Fruit fly (Drosophila melanogaster) whole organism, embryonic: ENCODE data around the gene CG2898.

Source experiments
- ATbp ChIP-seq: fragments of 200-800 bp; sonication (Bioruptor generic); optimal IDR thresholded peaks from 2 replicates; lab custom pipeline; 2017; ENCODE audit warnings: missing biosample characterization, mild to moderate bottlenecking, missing genetic modification characterization, missing genetic modification reagents
- Antp ChIP-seq: fragments of 200-800 bp; sonication (Bioruptor generic); optimal IDR thresholded peaks from 3 replicates; lab custom pipeline; 2016; ENCODE audit warnings: missing biosample characterization, missing genetic modification characterization
- CG10321 ChIP-seq: fragments of 200-800 bp; sonication (Bioruptor generic); IDR thresholded peaks from 2 replicates; pipeline ENCODE4 v1.3.6; 2022; ENCODE audit warnings: missing biosample characterization, missing genetic modification characterization
- CG12104 ChIP-seq: fragments of 200-800 bp; sonication (Bioruptor generic); optimal IDR thresholded peaks from 3 replicates; lab custom pipeline; 2016; ENCODE audit warnings: missing biosample characterization, missing genetic modification characterization
- CG12299 ChIP-seq: fragments of 200-800 bp; sonication (Bioruptor generic); optimal IDR thresholded peaks from 2 replicates; lab custom pipeline; 2018; ENCODE audit warnings: missing biosample characterization, mild to moderate bottlenecking, missing genetic modification characterization
- CG12659 ChIP-seq: fragments of 200-800 bp; sonication (Bioruptor generic); optimal IDR thresholded peaks from 3 replicates; lab custom pipeline; 2017; ENCODE audit warnings: mild to moderate bottlenecking, missing biosample characterization, missing genetic modification reagents, missing genetic modification characterization
- CG13424 ChIP-seq: fragments of 200-800 bp; sonication (Bioruptor generic); optimal IDR thresholded peaks from 2 replicates; lab custom pipeline; 2019; ENCODE audit warnings: missing biosample characterization, mild to moderate bottlenecking, missing genetic modification characterization, moderate library complexity
- CG15073 ChIP-seq: fragments of 200-800 bp; sonication (Bioruptor generic); optimal IDR thresholded peaks from 2 replicates; lab custom pipeline; 2016; ENCODE audit warnings: missing biosample characterization, missing genetic modification characterization
- CG15514 ChIP-seq: fragments of 200-800 bp; sonication (Bioruptor generic); optimal IDR thresholded peaks from 3 replicates; lab custom pipeline; 2017; ENCODE audit warnings: missing biosample characterization, missing genetic modification characterization, mild to moderate bottlenecking, moderate library complexity, missing genetic modification reagents
- CG15696 ChIP-seq: fragments of 200-800 bp; sonication (Bioruptor generic); optimal IDR thresholded peaks from 2 replicates; lab custom pipeline; 2019; ENCODE audit warnings: missing biosample characterization, mild to moderate bottlenecking, missing genetic modification characterization, moderate library complexity
- CG16863 ChIP-seq: fragments of 200-800 bp; sonication (Bioruptor generic); optimal IDR thresholded peaks from 3 replicates; lab custom pipeline; 2016; ENCODE audit warnings: missing biosample characterization, missing genetic modification characterization
- CG17361 ChIP-seq: fragments of 200-800 bp; sonication (Bioruptor generic); IDR thresholded peaks from 3 replicates; pipeline ENCODE4 v1.3.6; 2022; ENCODE audit warnings: missing biosample characterization, missing genetic modification characterization
- CG1792 ChIP-seq: fragments of 200-800 bp; sonication (Bioruptor generic); optimal IDR thresholded peaks from 2 replicates; lab custom pipeline; 2016; ENCODE audit warnings: missing biosample characterization, missing genetic modification characterization
- CG18011 ChIP-seq: fragments of 200-800 bp; sonication (Bioruptor generic); optimal IDR thresholded peaks from 2 replicates; lab custom pipeline; 2017; ENCODE audit warnings: missing biosample characterization, missing genetic modification characterization, mild to moderate bottlenecking, moderate library complexity, missing genotype
- CG2875 ChIP-seq: fragments of 200-800 bp; sonication (Bioruptor generic); optimal IDR thresholded peaks from 2 replicates; lab custom pipeline; 2017; ENCODE audit warnings: missing biosample characterization, mild to moderate bottlenecking, missing genetic modification characterization, missing genetic modification reagents
- CG3407 ChIP-seq: fragments of 200-800 bp; sonication (Bioruptor generic); optimal IDR thresholded peaks from 2 replicates; lab custom pipeline; 2018; ENCODE audit warnings: missing biosample characterization, mild to moderate bottlenecking, missing genetic modification characterization
- CG34224 ChIP-seq: fragments of 200-800 bp; sonication (Bioruptor generic); IDR thresholded peaks from 3 replicates; pipeline ENCODE4 v1.3.6; 2022; ENCODE audit warnings: missing biosample characterization, missing genetic modification characterization; ENCODE audit not compliant: partially characterized antibody
- CG3995 ChIP-seq: fragments of 200-800 bp; sonication (Bioruptor generic); optimal IDR thresholded peaks from 3 replicates; lab custom pipeline; 2016; ENCODE audit warnings: missing biosample characterization, missing genetic modification characterization
- CG4282 ChIP-seq: fragments of 200-800 bp; sonication (Bioruptor generic); optimal IDR thresholded peaks from 2 replicates; lab custom pipeline; 2016; ENCODE audit warnings: missing biosample characterization, missing genetic modification characterization
- CG4707 ChIP-seq: fragments of 200-800 bp; sonication (Bioruptor generic); optimal IDR thresholded peaks from 2 replicates; lab custom pipeline; 2018; ENCODE audit warnings: missing biosample characterization, mild to moderate bottlenecking, missing genetic modification characterization, moderate library complexity
- CG6175 ChIP-seq: fragments of 200-800 bp; sonication (Bioruptor generic); IDR thresholded peaks from 3 replicates; pipeline ENCODE4 v1.3.6; 2022; ENCODE audit warnings: missing biosample characterization, missing genetic modification characterization
- CG6254 ChIP-seq: fragments of 200-800 bp; sonication (Bioruptor generic); optimal IDR thresholded peaks from 3 replicates; lab custom pipeline; 2017; ENCODE audit warnings: mild to moderate bottlenecking, missing biosample characterization, missing genetic modification reagents, missing genetic modification characterization
- CG8281 ChIP-seq: fragments of 200-800 bp; sonication (Bioruptor generic); optimal IDR thresholded peaks from 2 replicates; lab custom pipeline; 2018; ENCODE audit warnings: missing biosample characterization, mild to moderate bottlenecking, missing genetic modification characterization, moderate library complexity
- CG9215 ChIP-seq: fragments of 200-800 bp; sonication (Bioruptor generic); IDR thresholded peaks from 2 replicates; pipeline ENCODE4 v1.3.6; 2022; ENCODE audit warnings: missing biosample characterization, missing genetic modification characterization
- Dek ChIP-seq: fragments of 200-800 bp; sonication (Bioruptor generic); optimal IDR thresholded peaks from 3 replicates; lab custom pipeline; 2019; ENCODE audit warnings: missing biosample characterization, mild to moderate bottlenecking, missing genetic modification characterization, moderate library complexity
- Dip3 ChIP-seq: fragments of 200-800 bp; sonication (Bioruptor generic); optimal IDR thresholded peaks from 3 replicates; lab custom pipeline; 2016; ENCODE audit warnings: missing biosample characterization, missing genetic modification characterization
- Doc3 ChIP-seq: fragments of 200-800 bp; sonication (Bioruptor generic); IDR thresholded peaks from 3 replicates; pipeline ENCODE4 v1.3.6; 2022; ENCODE audit warnings: missing biosample characterization, missing genetic modification characterization; ENCODE audit not compliant: partially characterized antibody
- ERR ChIP-seq: fragments of 200-800 bp; sonication (Bioruptor generic); optimal IDR thresholded peaks from 2 replicates; lab custom pipeline; 2016; ENCODE audit warnings: missing biosample characterization, missing genetic modification characterization
- H15 ChIP-seq: fragments of 200-800 bp; sonication (Bioruptor generic); IDR thresholded peaks from 3 replicates; pipeline ENCODE4 v1.3.6; 2022; ENCODE audit warnings: missing biosample characterization, missing genetic modification characterization
- HLH54F ChIP-seq: fragments of 200-800 bp; sonication (Bioruptor generic); optimal IDR thresholded peaks from 3 replicates; lab custom pipeline; 2016; ENCODE audit warnings: missing biosample characterization, missing genetic modification characterization
- Hmx ChIP-seq: fragments of 200-800 bp; sonication (Bioruptor generic); optimal IDR thresholded peaks from 2 replicates; lab custom pipeline; 2016; ENCODE audit warnings: missing biosample characterization, missing genetic modification characterization
- Lhr ChIP-seq: fragments of 200-800 bp; sonication (Bioruptor generic); optimal IDR thresholded peaks from 3 replicates; lab custom pipeline; 2017; ENCODE audit warnings: mild to moderate bottlenecking, missing biosample characterization, missing genetic modification reagents, missing genetic modification characterization
- MBD-R2 ChIP-seq: fragments of 200-800 bp; sonication (Bioruptor generic); IDR thresholded peaks from 2 replicates; pipeline ENCODE4 v1.3.6; 2022; ENCODE audit warnings: missing biosample characterization, missing genetic modification characterization
- Rx ChIP-seq: fragments of 200-800 bp; sonication (Bioruptor generic); IDR thresholded peaks from 2 replicates; pipeline ENCODE4 v1.3.6; 2022; ENCODE audit warnings: missing biosample characterization, missing genetic modification characterization
- Sry-β ChIP-seq: fragments of 200-800 bp; sonication (Bioruptor generic); optimal IDR thresholded peaks from 2 replicates; lab custom pipeline; 2018; ENCODE audit warnings: missing biosample characterization, mild to moderate bottlenecking, missing genetic modification characterization, moderate library complexity
- YL-1 ChIP-seq: fragments of 200-800 bp; sonication (Bioruptor generic); optimal IDR thresholded peaks from 3 replicates; lab custom pipeline; 2017; ENCODE audit warnings: missing biosample characterization, mild to moderate bottlenecking, missing genetic modification characterization
- az2 ChIP-seq: fragments of 200-800 bp; sonication (Bioruptor generic); optimal IDR thresholded peaks from 3 replicates; lab custom pipeline; 2016; ENCODE audit warnings: missing biosample characterization, missing genetic modification characterization
- chinmo ChIP-seq: fragments of 200-800 bp; sonication (Bioruptor generic); IDR thresholded peaks from 4 replicates; pipeline ENCODE4 v1.3.6; 2022; ENCODE audit warnings: missing biosample characterization, missing genetic modification characterization; ENCODE audit not compliant: partially characterized antibody
- dmrt99B ChIP-seq: fragments of 200-800 bp; sonication (Bioruptor generic); optimal IDR thresholded peaks from 2 replicates; lab custom pipeline; 2018; ENCODE audit warnings: missing biosample characterization, mild to moderate bottlenecking, missing genetic modification characterization, moderate library complexity
- gsb-n ChIP-seq: fragments of 200-800 bp; sonication (Bioruptor generic); optimal IDR thresholded peaks from 3 replicates; lab custom pipeline; 2018; ENCODE audit warnings: missing biosample characterization, mild to moderate bottlenecking, missing genetic modification characterization
- insv ChIP-seq, 2 experiments: fragments of 200-800 bp; sonication (Bioruptor generic); optimal IDR thresholded peaks; 3 replicates each; lab custom pipeline; 2016 to 2018; ENCODE audit warnings: missing biosample characterization in 2 of 2, missing genetic modification characterization in 2 of 2
- lbe ChIP-seq: fragments of 200-800 bp; sonication (Bioruptor generic); optimal IDR thresholded peaks from 2 replicates; lab custom pipeline; 2016; ENCODE audit warnings: missing biosample characterization, mild to moderate bottlenecking, missing genetic modification characterization
- luna ChIP-seq: fragments of 200-800 bp; sonication (Bioruptor generic); optimal IDR thresholded peaks from 2 replicates; lab custom pipeline; 2016; ENCODE audit warnings: missing biosample characterization, missing genetic modification characterization
- sisA ChIP-seq: fragments of 200-800 bp; sonication (Bioruptor generic); IDR thresholded peaks from 2 replicates; pipeline ENCODE4 v1.3.6; 2022; ENCODE audit warnings: missing biosample characterization, missing genetic modification characterization
- sob ChIP-seq: fragments of 200-800 bp; sonication (Bioruptor generic); IDR thresholded peaks from 2 replicates; pipeline ENCODE4 v1.3.6; 2022; ENCODE audit warnings: missing biosample characterization, missing genetic modification characterization
- sug ChIP-seq: fragments of 200-800 bp; optimal IDR thresholded peaks from 2 replicates; lab custom pipeline; 2019; ENCODE audit warnings: missing biosample characterization, mild to moderate bottlenecking, missing genetic modification characterization, moderate library complexity
- tll ChIP-seq, 2 experiments: fragments of 200-800 bp in 1 of 2; fragments of >200 bp in 1 of 2; sonication (Bioruptor generic) in 1 of 2; optimal IDR thresholded peaks; 2 replicates each; lab custom pipeline; 2017 to 2019; ENCODE audit warnings: missing biosample characterization in 2 of 2, missing genetic modification characterization in 2 of 2, mild to moderate bottlenecking in 1 of 2, moderate library complexity in 1 of 2
- tx ChIP-seq: fragments of 200-800 bp; sonication (Bioruptor generic); optimal IDR thresholded peaks from 2 replicates; lab custom pipeline; 2016; ENCODE audit warnings: missing biosample characterization, missing genetic modification characterization
- yki ChIP-seq: fragments of >200 bp; optimal IDR thresholded peaks from 3 replicates; lab custom pipeline; 2018

Gene CG2898

DNA sequence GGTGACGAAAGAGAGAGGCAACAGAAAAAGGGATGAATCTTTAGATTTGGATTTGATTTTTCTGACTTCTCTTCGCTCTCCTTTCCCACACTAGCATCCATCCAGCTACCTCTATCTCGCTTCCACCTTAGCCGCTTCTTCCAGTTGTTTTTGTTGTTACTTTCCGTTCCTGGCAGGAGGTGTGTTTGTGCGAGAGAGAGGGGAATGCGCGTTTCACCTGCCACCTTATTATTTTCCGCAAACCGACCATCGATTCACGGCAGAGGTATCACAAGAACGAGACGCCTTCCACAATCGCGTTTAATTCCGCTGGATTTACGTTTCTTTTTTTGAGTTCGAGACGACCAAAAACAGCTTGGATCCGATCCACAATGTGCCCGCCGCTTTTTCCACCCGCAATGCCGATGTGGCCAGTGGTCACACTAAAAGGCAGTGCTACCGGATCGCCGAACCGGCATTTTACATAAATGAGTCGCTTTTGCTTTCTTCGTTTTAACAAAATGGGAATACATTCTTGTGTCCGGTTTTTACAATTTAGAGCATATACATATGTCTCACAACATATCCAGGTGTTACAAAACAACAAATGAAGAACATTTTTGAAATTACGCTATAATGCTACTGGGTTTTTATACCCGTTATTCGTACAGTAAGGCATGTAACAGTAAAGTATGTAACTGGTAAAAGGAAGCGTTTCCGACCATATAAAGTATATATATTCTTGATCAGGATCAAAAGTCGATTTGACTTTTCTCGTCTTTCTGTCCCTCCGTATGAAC is 49.4 kb upstream of the CG2898 start, which contains the start of gene alpha-Man-Ia (continued):
- TF ChIP-seq MBD-R2 (GFP tag; lab: Robert Waterston, UW), result peak; percentile 42; the same call in 1 of the 2 replicates
- TF ChIP-seq yki (lab: Kevin White, UChicago), result no peak
- no peak for TF ChIP-seq CG4282 (GFP tag; lab: Kevin White, UChicago)
- no peak for TF ChIP-seq CG18011
- TF ChIP-seq HLH54F (GFP tag; lab: Kevin White, UChicago), result peak; percentile 27
- peak; percentile 18 for TF ChIP-seq Dek (tag; lab: Kevin White, UChicago)
- TF ChIP-seq CG1792 (GFP tag; lab: Kevin White, UChicago), result no peak
- TF ChIP-seq sug (tag; lab: Kevin White, UChicago), result peak; percentile 24
- TF ChIP-seq az2, result peak; percentile 7
- no peak for TF ChIP-seq sob
- no peak for TF ChIP-seq Rx (GFP tag; lab: Robert Waterston, UW)
- TF ChIP-seq ERR (GFP tag; lab: Kevin White, UChicago), result no peak
- no peak for TF ChIP-seq CG6254 (GFP tag; lab: Kevin White, UChicago)
- peak; percentile 49 for TF ChIP-seq Antp
- TF ChIP-seq insv (GFP tag; optimal IDR thresholded peaks at IDR 0.05; lab: Kevin White, UChicago), result peak in 1 of 2 experiments; percentile 8
- TF ChIP-seq CG10321 (GFP tag; lab: Robert Waterston, UW), result no peak
- TF ChIP-seq CG15073 (GFP tag; lab: Kevin White, UChicago), result no peak
- no peak for TF ChIP-seq Dip3
- TF ChIP-seq tll (GFP tag; optimal IDR thresholded peaks at IDR 0.05; lab: Kevin White, UChicago), result peak in 1 of 2 experiments; percentile 61
- no peak for TF ChIP-seq CG16863 (GFP tag; lab: Kevin White, UChicago)
- 0 out of 4 replicates have a peak, but pooled peaks have one; percentile 21 for TF ChIP-seq chinmo (GFP tag; lab: Robert Waterston, UW)
- no peak for TF ChIP-seq Sry-β
- TF ChIP-seq CG15696 (tag; lab: Kevin White, UChicago), result peak; percentile 12
- TF ChIP-seq Doc3, result no peak
- peak; percentile 40 for TF ChIP-seq CG15514 (GFP tag; lab: Kevin White, UChicago)
- no peak for TF ChIP-seq CG6175
- peak; percentile 55; the same call in 2 of the 3 replicates for TF ChIP-seq CG17361
- no peak for TF ChIP-seq CG3407 (GFP tag; lab: Kevin White, UChicago)
- no peak for TF ChIP-seq lbe
- peak; percentile 55 for TF ChIP-seq CG12659
- TF ChIP-seq CG13424, result peak; percentile 27
- no peak for TF ChIP-seq gsb-n (tag; lab: Kevin White, UChicago)
- TF ChIP-seq Hmx (GFP tag; lab: Kevin White, UChicago), result no peak
- peak; percentile 1 for TF ChIP-seq CG12104 (GFP tag; lab: Kevin White, UChicago)
- no peak for TF ChIP-seq dmrt99B
- TF ChIP-seq tx (GFP tag; lab: Kevin White, UChicago), result peak; percentile 36
- no peak for TF ChIP-seq YL-1 (GFP tag; lab: Kevin White, UChicago)
- TF ChIP-seq sisA (GFP tag; lab: Robert Waterston, UW), result no peak
- no peak for TF ChIP-seq CG8281 (tag; lab: Kevin White, UChicago)
- TF ChIP-seq CG9215 (GFP tag; lab: Robert Waterston, UW), result 0 out of 2 replicates have a peak, but pooled peaks have one; percentile 18
- no peak for TF ChIP-seq luna (GFP tag; lab: Kevin White, UChicago)
- TF ChIP-seq CG34224 (GFP tag; lab: Robert Waterston, UW), result no peak
- no peak for TF ChIP-seq ATbp
- TF ChIP-seq Lhr, result peak; percentile 37
- no peak for TF ChIP-seq H15 (GFP tag; lab: Robert Waterston, UW)
- TF ChIP-seq CG3995 (GFP tag; lab: Kevin White, UChicago), result peak; percentile 89
- no peak for TF ChIP-seq CG2875 (GFP tag; lab: Kevin White, UChicago)
- no peak for TF ChIP-seq CG4707 (GFP tag; lab: Kevin White, UChicago)
- no peak for TF ChIP-seq CG12299
